Fruit fly (Drosophila melanogaster) whole organism, prepupa: ENCODE data around the gene CG5535.

Source experiments
- Blimp-1 ChIP-seq: fragments of 200-800 bp; sonication (Bioruptor generic); optimal IDR thresholded peaks from 3 replicates; lab custom pipeline; 2017; ENCODE audit warnings: missing biosample characterization, missing genetic modification characterization, mild to moderate bottlenecking, moderate library complexity, missing genetic modification reagents
- CG31627 ChIP-seq: fragments of 200-800 bp; sonication (Bioruptor generic); optimal IDR thresholded peaks from 3 replicates; lab custom pipeline; 2016; ENCODE audit warnings: missing biosample characterization, missing genetic modification characterization
- CG6792 ChIP-seq: fragments of 200-800 bp; sonication (Bioruptor generic); optimal IDR thresholded peaks from 3 replicates; lab custom pipeline; 2016; ENCODE audit warnings: missing biosample characterization, missing genetic modification characterization
- CG6854 ChIP-seq: fragments of 200-800 bp; sonication (Bioruptor generic); optimal IDR thresholded peaks from 2 replicates; lab custom pipeline; 2017; ENCODE audit warnings: missing biosample characterization, mild to moderate bottlenecking, missing genetic modification characterization
- Eip75B ChIP-seq: fragments of 200-800 bp; sonication (Bioruptor generic); optimal IDR thresholded peaks from 3 replicates; lab custom pipeline; 2016; ENCODE audit warnings: missing biosample characterization, missing genetic modification characterization
- Gug ChIP-seq: fragments of 200-800 bp; sonication (Bioruptor generic); IDR thresholded peaks from 2 replicates; pipeline ENCODE4 v1.3.6; 2022; ENCODE audit warnings: missing biosample characterization, missing genetic modification characterization
- Lpt ChIP-seq: fragments of 200-800 bp; sonication (Bioruptor generic); optimal IDR thresholded peaks from 3 replicates; lab custom pipeline; 2016; ENCODE audit warnings: missing biosample characterization, missing genetic modification characterization
- Sox14 ChIP-seq: fragments of 200-800 bp; sonication (Bioruptor generic); optimal IDR thresholded peaks from 3 replicates; lab custom pipeline; 2016; ENCODE audit warnings: missing biosample characterization, missing genetic modification characterization
- Sox15 ChIP-seq: fragments of 200-800 bp; sonication (Bioruptor generic); optimal IDR thresholded peaks from 3 replicates; lab custom pipeline; 2016; ENCODE audit warnings: missing biosample characterization, missing genetic modification characterization
- achi ChIP-seq: fragments of 200-800 bp; sonication (Bioruptor generic); optimal IDR thresholded peaks from 3 replicates; lab custom pipeline; 2016; ENCODE audit warnings: missing biosample characterization, missing genetic modification characterization
- fd59A ChIP-seq: fragments of 200-800 bp; sonication (Bioruptor generic); optimal IDR thresholded peaks from 2 replicates; lab custom pipeline; 2017; ENCODE audit warnings: missing biosample characterization, mild to moderate bottlenecking, missing genetic modification characterization, missing genetic modification reagents
- fkh ChIP-seq: fragments of 200-800 bp; sonication (Bioruptor generic); optimal IDR thresholded peaks from 3 replicates; lab custom pipeline; 2017; ENCODE audit warnings: missing biosample characterization, mild to moderate bottlenecking, missing genetic modification characterization, moderate library complexity
- spab ChIP-seq: fragments of 200-800 bp; sonication (Bioruptor generic); optimal IDR thresholded peaks from 2 replicates; lab custom pipeline; 2017; ENCODE audit warnings: missing biosample characterization, mild to moderate bottlenecking, missing genetic modification characterization, missing genetic modification reagents
- svp ChIP-seq: fragments of 200-800 bp; sonication (Bioruptor generic); peaks from one replicate; lab custom pipeline; 2016; ENCODE audit warnings: missing biosample characterization, missing genetic modification characterization

dm6 chr3L:17887393-17887792 is 30.8 kb upstream of the CG5535 start, which contains the start of gene CG7402:
- TF ChIP-seq achi (GFP tag; lab: Kevin White, UChicago) (no peak), spab (GFP tag; lab: Kevin White, UChicago) (no peak), Gug (GFP tag; lab: Robert Waterston, UW) (no peak), CG31627 (GFP tag; lab: Kevin White, UChicago) (no peak), fd59A (GFP tag; lab: Kevin White, UChicago) (no peak), svp (no peak), CG6792 (GFP tag; lab: Kevin White, UChicago) (no peak), CG6854 (no peak), Eip75B (GFP tag; lab: Kevin White, UChicago) (no peak), Blimp-1 (GFP tag; lab: Kevin White, UChicago) (no peak), Lpt (GFP tag; lab: Kevin White, UChicago) (no peak), fkh (GFP tag; lab: Kevin White, UChicago) (no peak), Sox14 (GFP tag; lab: Kevin White, UChicago) (no peak), Sox15 (GFP tag; lab: Kevin White, UChicago) (no peak)
